Worm (Caenorhabditis elegans) whole organism, L4 larva: ENCODE data around the gene nlp-63.

Source experiments
- R02D3.7 ChIP-seq: fragments of 150-350 bp; sonication (generic microtip); optimal IDR thresholded peaks from 3 replicates; lab custom pipeline; 2014; ENCODE audit warnings: missing biosample characterization, missing genetic modification characterization
- Y5F2A.4 ChIP-seq: fragments of 200-800 bp; sonication (Bioruptor generic); optimal IDR thresholded peaks from 2 replicates; lab custom pipeline; 2018; ENCODE audit warnings: mild to moderate bottlenecking, missing genetic modification characterization, missing compliant biosample characterization
- ceh-28 ChIP-seq: fragments of 150-350 bp; optimal IDR thresholded peaks from 2 replicates; lab custom pipeline; 2014; ENCODE audit warnings: missing biosample characterization, missing genetic modification reagents, missing genetic modification characterization
- daf-12 ChIP-seq: fragments of 150-350 bp; optimal IDR thresholded peaks from 2 replicates; lab custom pipeline; 2014; ENCODE audit warnings: missing biosample characterization, missing genetic modification reagents, missing genetic modification characterization
- fkh-10 ChIP-seq: fragments of 150-350 bp; optimal IDR thresholded peaks from 2 replicates; lab custom pipeline; 2014; ENCODE audit warnings: missing biosample characterization, missing genetic modification reagents, missing genetic modification characterization
- nhr-6 ChIP-seq: fragments of 150-350 bp; optimal IDR thresholded peaks from 2 replicates; lab custom pipeline; 2014; ENCODE audit warnings: missing biosample characterization, missing genetic modification characterization
- snpc-4 ChIP-seq: fragments of 150-350 bp; optimal IDR thresholded peaks from 2 replicates; lab custom pipeline; 2014; ENCODE audit warnings: missing biosample characterization, missing genetic modification characterization
- unc-62 ChIP-seq, 3 experiments: fragments of 150-350 bp in 1 of 3; sonication (generic microtip); optimal IDR thresholded peaks in 2 of 3; peaks in 1 of 3; 1 replicate in 1 of 3; 2 replicates in 2 of 3; lab custom pipeline; 2014 to 2017; ENCODE audit warnings: missing biosample characterization in 3 of 3, missing genetic modification characterization in 3 of 3, missing genetic modification reagents in 3 of 3, missing genotype in 1 of 3
- vab-7 ChIP-seq: fragments of 200-800 bp; sonication (Bioruptor generic); IDR thresholded peaks from 2 replicates; pipeline ENCODE4 v1.3.6; 2022; ENCODE audit warnings: missing genetic modification reagents, missing genetic modification characterization, missing compliant biosample characterization
- ztf-11 ChIP-seq: fragments of 150-350 bp; optimal IDR thresholded peaks from 2 replicates; lab custom pipeline; 2014; ENCODE audit warnings: missing biosample characterization, missing genetic modification characterization

- TF ChIP-seq daf-12 (tag; lab: Kevin White, UChicago): no peak
- no peak for TF ChIP-seq ztf-11
- TF ChIP-seq unc-62 (GFP tag; optimal IDR thresholded peaks at IDR 0.05 in 1 of 2; lab: Kevin White, UChicago): no peak
- TF ChIP-seq unc-62 (tag; optimal IDR thresholded peaks at IDR 0.05; lab: Kevin White, UChicago): no peak
- no peak for TF ChIP-seq Y5F2A.4 (GFP tag; lab: Kevin White, UChicago)
- no peak for TF ChIP-seq fkh-10 (GFP tag; lab: Kevin White, UChicago)
- no peak for TF ChIP-seq R02D3.7 (tag; lab: Kevin White, UChicago)
- TF ChIP-seq snpc-4 (tag; lab: Kevin White, UChicago): no peak
- no peak for TF ChIP-seq vab-7 (GFP tag; lab: Robert Waterston, UW)
- TF ChIP-seq ceh-28 (tag; lab: Kevin White, UChicago): no peak
- TF ChIP-seq nhr-6 (tag; lab: Kevin White, UChicago): no peak
Observed at ce11 chrII:10194605-10195004, 39.4 kb downstream of the nlp-63 start, which contains the start of gene srb-6.
